Fruit fly (Drosophila melanogaster): ENCODE data around the gene CG5412.

Gene CG5412

DNA sequence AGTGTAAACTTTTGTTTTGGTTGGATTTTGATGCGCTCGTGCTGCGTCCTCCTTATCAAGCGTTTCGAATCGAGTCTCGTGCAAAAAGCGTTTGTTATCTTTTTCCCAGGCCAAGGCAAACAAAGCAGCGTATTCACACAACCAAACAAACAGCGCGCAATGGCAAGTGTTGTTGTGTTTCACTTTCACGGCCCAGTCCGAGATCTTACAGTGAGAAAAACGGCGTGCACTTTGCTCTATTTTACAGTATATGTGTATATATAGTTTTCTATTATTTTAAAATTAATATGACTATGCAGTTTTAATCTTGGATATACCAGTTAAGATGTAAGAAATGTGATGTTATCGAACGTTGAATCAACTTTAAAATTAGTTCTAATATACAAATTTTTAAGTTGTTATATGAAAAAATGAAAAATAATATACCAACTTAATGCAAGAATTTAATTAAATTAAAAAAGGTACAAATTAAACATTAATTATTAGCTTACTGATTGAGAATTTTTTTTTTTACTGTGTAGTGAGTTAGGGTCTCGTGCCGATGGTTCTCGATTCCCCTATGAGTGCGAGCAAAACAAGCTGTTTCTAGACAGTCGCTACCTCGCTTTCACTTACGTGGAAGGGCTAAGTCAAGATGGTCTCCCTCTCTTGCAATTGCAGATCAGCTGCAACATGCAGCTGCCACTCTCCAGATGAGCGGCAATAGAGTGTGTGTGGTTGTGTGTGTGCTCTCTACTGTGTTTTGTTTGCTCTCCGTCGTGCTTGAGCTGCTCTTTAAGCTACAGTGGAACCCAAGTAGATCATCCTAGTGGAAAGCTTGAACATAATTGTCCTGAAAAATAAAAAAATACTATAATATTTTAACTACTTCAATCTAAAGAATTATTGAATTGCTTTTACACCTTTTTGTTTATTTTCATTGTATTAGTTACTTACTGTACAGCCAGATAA, 17.6 kb downstream of the CG5412 start (continued):
- TF ChIP-seq CG8924 (tag; optimal IDR thresholded peaks at IDR 0.05) (peak; percentile 94), ewg (GFP tag; optimal IDR thresholded peaks at IDR 0.05) (peak; percentile 72), CG17361 (GFP tag; IDR thresholded peaks at IDR 0.05) (peak; percentile 98), jigr1 (GFP tag; IDR thresholded peaks at IDR 0.05) (peak; percentile 59; the same call in 1 of the 3 replicates), Doc2 (GFP tag; IDR thresholded peaks at IDR 0.05) (0 out of 2 replicates have a peak, but pooled peaks have one; percentile 14), MESR4 (GFP tag; optimal IDR thresholded peaks at IDR 0.05) (no peak), CG7271 (tag; optimal IDR thresholded peaks at IDR 0.05) (peak; percentile 88), Elba2 (GFP tag; optimal IDR thresholded peaks at IDR 0.05) (peak; percentile 23), kah (GFP tag; optimal IDR thresholded peaks at IDR 0.05) (peak; percentile 80), eve (GFP tag; optimal IDR thresholded peaks at IDR 0.05) (no peak), pzg (GFP tag; optimal IDR thresholded peaks at IDR 0.05) (no peak), Oaz (GFP tag; IDR thresholded peaks at IDR 0.05) (peak; percentile 42; the same call in 1 of the 2 replicates), oc (tag; optimal IDR thresholded peaks at IDR 0.05) (peak; percentile 84), sob (GFP tag; IDR thresholded peaks at IDR 0.05) (peak; percentile 33; the same call in 1 of the 2 replicates), crc (GFP tag; optimal IDR thresholded peaks at IDR 0.05) (no peak), pita (GFP tag; optimal IDR thresholded peaks at IDR 0.05) (no peak), danr (GFP tag; IDR thresholded peaks at IDR 0.05) (peak; percentile 68), CG17802 (tag; optimal IDR thresholded peaks at IDR 0.05) (peak; percentile 47), ab (GFP tag; optimal IDR thresholded peaks at IDR 0.05) (no peak), pb (GFP tag; optimal IDR thresholded peaks at IDR 0.05) (no peak), NC2α (GFP tag; optimal IDR thresholded peaks at IDR 0.05) (no peak), fru (optimal IDR thresholded peaks at IDR 0.05) (no peak), CG1647 (GFP tag; optimal IDR thresholded peaks at IDR 0.05) (peak; percentile 25), nerfin-1 (tag; optimal IDR thresholded peaks at IDR 0.05) (peak; percentile 93), CG6654 (GFP tag; optimal IDR thresholded peaks at IDR 0.05) (peak; percentile 68), maf-S (GFP tag; optimal IDR thresholded peaks at IDR 0.05) (no peak), CG9727 (GFP tag; optimal IDR thresholded peaks at IDR 0.05) (peak; percentile 97), grn (GFP tag; optimal IDR thresholded peaks at IDR 0.05) (no peak), CG5245 (GFP tag; optimal IDR thresholded peaks at IDR 0.05) (peak; percentile 72), CG30020 (tag; optimal IDR thresholded peaks at IDR 0.05) (peak; percentile 72), tin (GFP tag; optimal IDR thresholded peaks at IDR 0.05) (peak; percentile 85), CG12744 (GFP tag; optimal IDR thresholded peaks at IDR 0.05) (no peak), CG6175 (GFP tag; IDR thresholded peaks at IDR 0.05) (peak; percentile 7; the same call in 1 of the 3 replicates), sens (GFP tag) (peak; percentile 92), BEAF-32 (GFP tag; optimal IDR thresholded peaks at IDR 0.05) (no peak), bowl (GFP tag; IDR thresholded peaks at IDR 0.05) (peak; percentile 28; the same call in 1 of the 2 replicates), chn (GFP tag; optimal IDR thresholded peaks at IDR 0.05) (no peak), Atf3 (GFP tag; optimal IDR thresholded peaks at IDR 0.05) (no peak), CrebB (tag; optimal IDR thresholded peaks at IDR 0.05) (no peak), lov (optimal IDR thresholded peaks at IDR 0.05) (no peak), lov (GFP tag; IDR thresholded peaks at IDR 0.05) (0 out of 3 replicates have a peak, but pooled peaks have one; percentile 15), her (GFP tag; optimal IDR thresholded peaks at IDR 0.05) (no peak), dmrt99B (tag; optimal IDR thresholded peaks at IDR 0.05) (peak; percentile 97), Ptx1 (GFP tag; IDR thresholded peaks at IDR 0.05) (peak; percentile 89), Ssrp (tag; optimal IDR thresholded peaks at IDR 0.05) (peak; percentile 96), CG31388 (GFP tag; optimal IDR thresholded peaks at IDR 0.05) (peak; percentile 55), Dref (GFP tag; IDR thresholded peaks at IDR 0.05) (no peak), CG2889 (GFP tag; IDR thresholded peaks at IDR 0.05) (peak; percentile 53; the same call in 1 of the 3 replicates), CG10147 (GFP tag; optimal IDR thresholded peaks at IDR 0.05) (peak; percentile 89), CG6765 (GFP tag; optimal IDR thresholded peaks at IDR 0.05) (peak; percentile 66)

Data from whole organism, embryonic.